Fruit fly (Drosophila melanogaster) whole organism, embryonic: ENCODE measurements around the gene dib.

Experiments used
- CG1024 ChIP-seq: fragments of 200-800 bp; sonication (Bioruptor generic); IDR thresholded peaks from 2 replicates; pipeline ENCODE4 v1.3.6; 2022; ENCODE audit warnings: missing biosample characterization, missing genetic modification characterization
- CG11398 ChIP-seq: fragments of 200-800 bp; sonication (Bioruptor generic); optimal IDR thresholded peaks from 2 replicates; lab custom pipeline; 2016; ENCODE audit warnings: missing biosample characterization, missing genetic modification characterization
- CG11504 ChIP-seq: fragments of 200-800 bp; sonication (Bioruptor generic); optimal IDR thresholded peaks from 3 replicates; lab custom pipeline; 2019; ENCODE audit warnings: missing biosample characterization, mild to moderate bottlenecking, missing genetic modification characterization, moderate library complexity
- CG11695 ChIP-seq: fragments of 200-800 bp; sonication (Bioruptor generic); IDR thresholded peaks from 3 replicates; pipeline ENCODE4 v1.3.6; 2022; ENCODE audit warnings: missing biosample characterization, missing genetic modification characterization
- CG11723 ChIP-seq: fragments of 200-800 bp; sonication (Bioruptor generic); optimal IDR thresholded peaks from 2 replicates; lab custom pipeline; 2017; ENCODE audit warnings: missing biosample characterization, mild to moderate bottlenecking, missing genetic modification characterization
- CG12236 ChIP-seq: fragments of 200-800 bp; sonication (Bioruptor generic); optimal IDR thresholded peaks from 2 replicates; lab custom pipeline; 2016; ENCODE audit warnings: missing biosample characterization, missing genetic modification characterization
- CG13296 ChIP-seq: fragments of 200-800 bp; sonication (Bioruptor generic); optimal IDR thresholded peaks from 3 replicates; lab custom pipeline; 2018; ENCODE audit warnings: missing biosample characterization, mild to moderate bottlenecking, missing genetic modification characterization
- CG13424 ChIP-seq: fragments of 200-800 bp; sonication (Bioruptor generic); optimal IDR thresholded peaks from 2 replicates; lab custom pipeline; 2019; ENCODE audit warnings: missing biosample characterization, mild to moderate bottlenecking, missing genetic modification characterization, moderate library complexity
- CG14965 ChIP-seq: fragments of 200-800 bp; sonication (Bioruptor generic); optimal IDR thresholded peaks from 2 replicates; lab custom pipeline; 2016; ENCODE audit warnings: missing biosample characterization, missing genetic modification characterization, borderline replicate concordance
- CG15011 ChIP-seq: fragments of 200-800 bp; sonication (Bioruptor generic); optimal IDR thresholded peaks from 3 replicates; lab custom pipeline; 2018; ENCODE audit warnings: missing biosample characterization, mild to moderate bottlenecking, missing genetic modification characterization
- CG17568 ChIP-seq: fragments of 200-800 bp; sonication (Bioruptor generic); optimal IDR thresholded peaks from 2 replicates; lab custom pipeline; 2018; ENCODE audit warnings: missing biosample characterization, mild to moderate bottlenecking, missing genetic modification characterization, moderate library complexity
- CG1832 ChIP-seq: fragments of 200-800 bp; sonication (Bioruptor generic); optimal IDR thresholded peaks from 2 replicates; lab custom pipeline; 2017; ENCODE audit warnings: missing biosample characterization, mild to moderate bottlenecking, missing genetic modification characterization, inconsistent platforms
- CG31441 ChIP-seq: fragments of 200-800 bp; sonication (Bioruptor generic); IDR thresholded peaks from 2 replicates; pipeline ENCODE4 v1.3.6; 2022; ENCODE audit warnings: missing biosample characterization, missing genetic modification characterization
- CG3995 ChIP-seq: fragments of 200-800 bp; sonication (Bioruptor generic); optimal IDR thresholded peaks from 3 replicates; lab custom pipeline; 2016; ENCODE audit warnings: missing biosample characterization, missing genetic modification characterization
- CG42726 ChIP-seq: fragments of 200-800 bp; sonication (Bioruptor generic); IDR thresholded peaks from 2 replicates; pipeline ENCODE4 v1.3.6; 2022; ENCODE audit warnings: missing biosample characterization, missing genetic modification characterization; ENCODE audit not compliant: partially characterized antibody
- CG6813 ChIP-seq: fragments of 200-800 bp; sonication (Bioruptor generic); optimal IDR thresholded peaks from 2 replicates; lab custom pipeline; 2017; ENCODE audit warnings: missing biosample characterization, missing genetic modification characterization, mild to moderate bottlenecking, moderate library complexity, missing genetic modification reagents
- CG7786 ChIP-seq: fragments of 200-800 bp; sonication (Bioruptor generic); optimal IDR thresholded peaks from 2 replicates; lab custom pipeline; 2016; ENCODE audit warnings: missing biosample characterization, missing genetic modification characterization
- CG7928 ChIP-seq: fragments of 200-800 bp; sonication (Bioruptor generic); optimal IDR thresholded peaks from 2 replicates; lab custom pipeline; 2017; ENCODE audit warnings: missing biosample characterization, mild to moderate bottlenecking, missing genetic modification characterization
- CG8359 ChIP-seq: fragments of 200-800 bp; sonication (Bioruptor generic); optimal IDR thresholded peaks from 2 replicates; lab custom pipeline; 2017; ENCODE audit warnings: missing biosample characterization, mild to moderate bottlenecking, missing genetic modification characterization, borderline replicate concordance
- CG9817 ChIP-seq: fragments of 200-800 bp; sonication (Bioruptor generic); optimal IDR thresholded peaks from 2 replicates; lab custom pipeline; 2018; ENCODE audit warnings: missing biosample characterization, mild to moderate bottlenecking, missing genetic modification characterization, moderate library complexity
- CoRest ChIP-seq: fragments of 200-800 bp; sonication (Bioruptor generic); optimal IDR thresholded peaks from 3 replicates; lab custom pipeline; 2018; ENCODE audit warnings: missing biosample characterization, mild to moderate bottlenecking, missing genetic modification characterization, moderate library complexity
- HHEX ChIP-seq: fragments of 200-800 bp; sonication (Bioruptor generic); optimal IDR thresholded peaks from 3 replicates; lab custom pipeline; 2017; ENCODE audit warnings: missing biosample characterization, mild to moderate bottlenecking, missing genetic modification characterization, missing genetic modification reagents
- HmgZ ChIP-seq: fragments of 200-800 bp; sonication (Bioruptor generic); optimal IDR thresholded peaks from 2 replicates; lab custom pipeline; 2018; ENCODE audit warnings: missing biosample characterization, mild to moderate bottlenecking, missing genetic modification characterization
- Hr3 ChIP-seq: fragments of 200-800 bp; sonication (Bioruptor generic); optimal IDR thresholded peaks from 3 replicates; lab custom pipeline; 2016; ENCODE audit warnings: missing biosample characterization, missing genetic modification characterization
- MESR4 ChIP-seq: fragments of 200-800 bp; sonication (Bioruptor generic); optimal IDR thresholded peaks from 2 replicates; lab custom pipeline; 2018; ENCODE audit warnings: missing biosample characterization, mild to moderate bottlenecking, missing genetic modification characterization, moderate library complexity
- MTF-1 ChIP-seq: fragments of 200-800 bp; sonication (Bioruptor generic); optimal IDR thresholded peaks from 2 replicates; lab custom pipeline; 2018; ENCODE audit warnings: missing biosample characterization, mild to moderate bottlenecking, missing genetic modification characterization, borderline replicate concordance
- Mes4 ChIP-seq: fragments of 200-800 bp; sonication (Bioruptor generic); optimal IDR thresholded peaks from 2 replicates; lab custom pipeline; 2016; ENCODE audit warnings: missing biosample characterization, missing genetic modification characterization
- NFAT ChIP-seq: fragments of 200-800 bp; sonication (Bioruptor generic); IDR thresholded peaks from 2 replicates; pipeline ENCODE4 v1.3.6; 2022; ENCODE audit warnings: missing biosample characterization, missing genetic modification characterization
- Poxn ChIP-seq: fragments of 200-800 bp; sonication (Bioruptor generic); IDR thresholded peaks from 2 replicates; pipeline ENCODE4 v1.3.6; 2022; ENCODE audit warnings: missing biosample characterization, missing genetic modification characterization
- Ravus ChIP-seq: fragments of 200-800 bp; sonication (Bioruptor generic); IDR thresholded peaks from 2 replicates; pipeline ENCODE4 v1.3.6; 2022; ENCODE audit warnings: missing biosample characterization, missing genetic modification characterization
- Rfx ChIP-seq: fragments of 200-800 bp; sonication (Bioruptor generic); IDR thresholded peaks from 2 replicates; pipeline ENCODE4 v1.3.6; 2022; ENCODE audit warnings: missing biosample characterization, missing genetic modification characterization
- Taf1 ChIP-seq: fragments of 200-800 bp; sonication (Bioruptor generic); IDR thresholded peaks from 2 replicates; pipeline ENCODE4 v1.3.6; 2022; ENCODE audit warnings: missing biosample characterization, missing genetic modification characterization
- Xrp1 ChIP-seq: fragments of 200-800 bp; sonication (Bioruptor generic); IDR thresholded peaks from 2 replicates; pipeline ENCODE4 v1.3.6; 2022; ENCODE audit warnings: missing biosample characterization, missing genetic modification characterization
- ase ChIP-seq: fragments of 200-800 bp; sonication (Bioruptor generic); IDR thresholded peaks from 3 replicates; pipeline ENCODE4 v1.3.6; 2022; ENCODE audit warnings: missing biosample characterization, missing genetic modification characterization
- bigmax ChIP-seq: fragments of 200-800 bp; sonication (Bioruptor generic); optimal IDR thresholded peaks from 2 replicates; lab custom pipeline; 2018; ENCODE audit warnings: missing biosample characterization, mild to moderate bottlenecking, missing genetic modification characterization
- br ChIP-seq: fragments of >200 bp; optimal IDR thresholded peaks from 2 replicates; lab custom pipeline; 2017
- cg ChIP-seq: fragments of 200-800 bp; sonication (Bioruptor generic); optimal IDR thresholded peaks from 3 replicates; lab custom pipeline; 2019; ENCODE audit warnings: missing biosample characterization, mild to moderate bottlenecking, missing genetic modification characterization, moderate library complexity
- corto ChIP-seq: fragments of 200-800 bp; sonication (Bioruptor generic); optimal IDR thresholded peaks from 2 replicates; lab custom pipeline; 2016; ENCODE audit warnings: missing biosample characterization, mild to moderate bottlenecking, missing genetic modification characterization, moderate library complexity
- dm ChIP-seq: fragments of 200-800 bp; sonication (Bioruptor generic); optimal IDR thresholded peaks from 3 replicates; lab custom pipeline; 2016; ENCODE audit warnings: missing biosample characterization, missing genetic modification characterization
- dmrt11E ChIP-seq: fragments of 200-800 bp; sonication (Bioruptor generic); optimal IDR thresholded peaks from 3 replicates; lab custom pipeline; 2018; ENCODE audit warnings: missing biosample characterization, mild to moderate bottlenecking, missing genetic modification characterization, moderate library complexity
- en ChIP-seq: fragments of 200-800 bp; sonication (Bioruptor generic); optimal IDR thresholded peaks from 2 replicates; lab custom pipeline; 2016; ENCODE audit warnings: missing biosample characterization, missing genetic modification characterization
- lbe ChIP-seq: fragments of 200-800 bp; sonication (Bioruptor generic); optimal IDR thresholded peaks from 2 replicates; lab custom pipeline; 2016; ENCODE audit warnings: missing biosample characterization, mild to moderate bottlenecking, missing genetic modification characterization
- lilli ChIP-seq: fragments of 200-800 bp; sonication (Bioruptor generic); optimal IDR thresholded peaks from 3 replicates; lab custom pipeline; 2016; ENCODE audit warnings: missing biosample characterization, missing genetic modification characterization
- lmd ChIP-seq: fragments of 200-800 bp; sonication (Bioruptor generic); IDR thresholded peaks from 2 replicates; pipeline ENCODE4 v1.3.6; 2022; ENCODE audit warnings: missing biosample characterization, missing genetic modification characterization
- pnt ChIP-seq: fragments of 200-800 bp; sonication (Bioruptor generic); optimal IDR thresholded peaks from 3 replicates; lab custom pipeline; 2016; ENCODE audit warnings: missing biosample characterization, missing genetic modification characterization
- trh ChIP-seq: fragments of 200-800 bp; sonication (Bioruptor generic); optimal IDR thresholded peaks from 2 replicates; lab custom pipeline; 2016; ENCODE audit warnings: missing biosample characterization, missing genetic modification characterization
- ttk ChIP-seq: fragments of 200-800 bp; sonication (Bioruptor generic); IDR thresholded peaks from 2 replicates; pipeline ENCODE4 v2.1.2; 2022; ENCODE audit warnings: missing biosample characterization, missing genetic modification characterization
- unc-4 ChIP-seq: fragments of 200-800 bp; sonication (Bioruptor generic); IDR thresholded peaks from 2 replicates; pipeline ENCODE4 v1.3.6; 2022; ENCODE audit warnings: missing biosample characterization, missing genetic modification characterization; ENCODE audit not compliant: partially characterized antibody
- wdn ChIP-seq: fragments of 200-800 bp; sonication (Bioruptor generic); IDR thresholded peaks from 2 replicates; pipeline ENCODE4 v1.3.6; 2022; ENCODE audit warnings: missing biosample characterization, missing genetic modification characterization

dib gene

dm6 chr3L:4070221-4070995 is 8.3 kb downstream of the dib start (continued):
- peak; percentile 64 for TF ChIP-seq CG7928 (GFP tag; lab: Kevin White, UChicago)
- TF ChIP-seq Hr3 (GFP tag; lab: Kevin White, UChicago): peak; percentile 77
- TF ChIP-seq bigmax (GFP tag; lab: Kevin White, UChicago): no peak
- peak; percentile 79 for TF ChIP-seq Mes4 (GFP tag; lab: Kevin White, UChicago)
- TF ChIP-seq trh (GFP tag; lab: Kevin White, UChicago): peak; percentile 65
- TF ChIP-seq CG3995 (GFP tag; lab: Kevin White, UChicago): peak; percentile 59
- peak; percentile 91 for TF ChIP-seq ttk (GFP tag; lab: Robert Waterston, UW)
- peak; percentile 79 for TF ChIP-seq CG13296 (GFP tag; lab: Kevin White, UChicago)
- TF ChIP-seq pnt: peak; percentile 84
- TF ChIP-seq CG8359 (GFP tag; lab: Kevin White, UChicago): peak; percentile 26
- peak; percentile 96 for TF ChIP-seq lbe (GFP tag; lab: Kevin White, UChicago)
- TF ChIP-seq CG42726 (GFP tag; lab: Robert Waterston, UW): no peak
- peak; percentile 85 for TF ChIP-seq en (GFP tag; lab: Kevin White, UChicago)
- TF ChIP-seq HmgZ: peak; percentile 89
- TF ChIP-seq CG15011: peak; percentile 73
- peak; percentile 88 for TF ChIP-seq wdn (GFP tag; lab: Robert Waterston, UW)
- peak; percentile 90 for TF ChIP-seq CG13424 (tag; lab: Kevin White, UChicago)
- TF ChIP-seq CG1832 (GFP tag; lab: Kevin White, UChicago): no peak
- peak; percentile 89 for TF ChIP-seq ase (GFP tag; lab: Robert Waterston, UW)
- TF ChIP-seq CG11723: peak; percentile 49
- peak; percentile 73 for TF ChIP-seq CG12236
- TF ChIP-seq CG6813 (GFP tag; lab: Kevin White, UChicago): peak; percentile 70
- peak; percentile 81 for TF ChIP-seq CG11398
- TF ChIP-seq NFAT (GFP tag; lab: Robert Waterston, UW): peak; percentile 87
- TF ChIP-seq Poxn: peak; percentile 84
- TF ChIP-seq Rfx: peak; percentile 96
- peak; percentile 95 for TF ChIP-seq lmd
- peak; percentile 27 for TF ChIP-seq CG14965 (GFP tag; lab: Kevin White, UChicago)
- peak; percentile 85 for TF ChIP-seq Taf1 (GFP tag; lab: Robert Waterston, UW)
- peak; percentile 88 for TF ChIP-seq CoRest (tag; lab: Kevin White, UChicago)
- TF ChIP-seq dm (GFP tag; lab: Kevin White, UChicago): peak; percentile 85
- peak; percentile 85 for TF ChIP-seq Ravus (GFP tag; lab: Robert Waterston, UW)
- TF ChIP-seq corto (GFP tag; lab: Kevin White, UChicago): peak; percentile 93
- TF ChIP-seq lilli (GFP tag; lab: Kevin White, UChicago): peak; percentile 93
- peak; percentile 86 for TF ChIP-seq CG11504 (tag; lab: Kevin White, UChicago)
- no peak for TF ChIP-seq cg (GFP tag; lab: Kevin White, UChicago)
- peak; percentile 90 for TF ChIP-seq Xrp1 (GFP tag; lab: Robert Waterston, UW)
- TF ChIP-seq CG11695 (GFP tag; lab: Robert Waterston, UW): peak; percentile 87
- TF ChIP-seq br: no peak
- peak; percentile 73 for TF ChIP-seq MTF-1 (GFP tag; lab: Kevin White, UChicago)
- no peak for TF ChIP-seq CG17568 (GFP tag; lab: Kevin White, UChicago)
- peak; percentile 85 for TF ChIP-seq HHEX (GFP tag; lab: Kevin White, UChicago)
- peak; percentile 80 for TF ChIP-seq CG31441 (GFP tag; lab: Robert Waterston, UW)
- TF ChIP-seq unc-4 (GFP tag; lab: Robert Waterston, UW): no peak
- peak; percentile 39 for TF ChIP-seq dmrt11E (tag; lab: Kevin White, UChicago)
- TF ChIP-seq CG7786 (GFP tag; lab: Kevin White, UChicago): peak; percentile 93
- TF ChIP-seq CG9817 (tag; lab: Kevin White, UChicago): peak; percentile 87
- TF ChIP-seq CG1024: peak; percentile 84
- no peak for TF ChIP-seq MESR4 (GFP tag; lab: Kevin White, UChicago)
